Fruit fly (Drosophila melanogaster): ENCODE results near the gene CG44475.

The CG44475 gene

DNA sequence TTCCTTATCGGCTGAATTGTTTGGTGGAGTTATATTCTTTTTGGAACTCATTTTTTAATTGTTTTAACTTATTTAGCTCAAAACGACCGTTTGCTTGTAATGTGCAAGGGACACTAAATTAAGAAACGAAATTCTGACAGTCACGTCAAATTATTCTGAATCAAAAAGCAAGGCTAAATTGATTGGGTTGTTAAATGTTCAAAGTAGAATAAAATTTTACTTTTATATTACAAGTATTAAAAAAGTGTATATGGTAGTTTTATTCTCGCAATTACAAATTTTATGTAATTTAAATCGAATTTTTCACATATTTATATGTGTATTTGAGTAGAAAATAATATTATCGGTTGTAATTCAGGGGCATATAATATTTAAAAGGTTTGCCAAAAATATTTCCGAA, 47.4 kb downstream of the CG44475 start, which contains the start of gene CG18518:
CG18518 (minus strand) TSS at position 101 of the 400 bp plus-strand sequence.
- no peak for TF ChIP-seq Dll (optimal IDR thresholded peaks at IDR 0.05)
- no peak for TF ChIP-seq psq (optimal IDR thresholded peaks at IDR 0.05)
- TF ChIP-seq EcR (GFP tag; optimal IDR thresholded peaks at IDR 0.05): no peak
- no peak for TF ChIP-seq pan (optimal IDR thresholded peaks at IDR 0.05)
- TF ChIP-seq CG8478 (optimal IDR thresholded peaks at IDR 0.05): no peak
- no peak for TF ChIP-seq usp (GFP tag; optimal IDR thresholded peaks at IDR 0.05)
